Worm (Caenorhabditis elegans) whole organism, early embryonic: Measurements from ENCODE around the gene alh-12.

Experiments used
- ama-1 ChIP-seq: fragments of 150-350 bp; optimal IDR thresholded peaks from 2 replicates; lab custom pipeline; 2014
- ceh-13 ChIP-seq: fragments of 200-800 bp; sonication (Bioruptor generic); optimal IDR thresholded peaks from 2 replicates; lab custom pipeline; 2018; ENCODE audit warnings: mild to moderate bottlenecking, missing genetic modification characterization, missing compliant biosample characterization
- ceh-36 ChIP-seq: sonication (generic microtip); optimal IDR thresholded peaks from 2 replicates; lab custom pipeline; 2016; ENCODE audit warnings: missing genetic modification characterization, inconsistent platforms, missing compliant biosample characterization
- hmbx-1 ChIP-seq: sonication (generic microtip); optimal IDR thresholded peaks from 2 replicates; lab custom pipeline; 2016; ENCODE audit warnings: mild to moderate bottlenecking, missing genetic modification characterization, missing compliant biosample characterization
- hmg-4 ChIP-seq: fragments of 200-800 bp; sonication (Bioruptor generic); optimal IDR thresholded peaks from 2 replicates; lab custom pipeline; 2018; ENCODE audit warnings: mild to moderate bottlenecking, missing genetic modification characterization, missing compliant biosample characterization
- tbx-11 ChIP-seq: fragments of 200-800 bp; sonication (Bioruptor generic); IDR thresholded peaks from 2 replicates; pipeline ENCODE4 v1.3.6; 2022; ENCODE audit warnings: missing genetic modification characterization, missing compliant biosample characterization
- tra-4 ChIP-seq: sonication (generic microtip); optimal IDR thresholded peaks from 2 replicates; lab custom pipeline; 2017; ENCODE audit warnings: missing genetic modification characterization, missing compliant biosample characterization

DNA sequence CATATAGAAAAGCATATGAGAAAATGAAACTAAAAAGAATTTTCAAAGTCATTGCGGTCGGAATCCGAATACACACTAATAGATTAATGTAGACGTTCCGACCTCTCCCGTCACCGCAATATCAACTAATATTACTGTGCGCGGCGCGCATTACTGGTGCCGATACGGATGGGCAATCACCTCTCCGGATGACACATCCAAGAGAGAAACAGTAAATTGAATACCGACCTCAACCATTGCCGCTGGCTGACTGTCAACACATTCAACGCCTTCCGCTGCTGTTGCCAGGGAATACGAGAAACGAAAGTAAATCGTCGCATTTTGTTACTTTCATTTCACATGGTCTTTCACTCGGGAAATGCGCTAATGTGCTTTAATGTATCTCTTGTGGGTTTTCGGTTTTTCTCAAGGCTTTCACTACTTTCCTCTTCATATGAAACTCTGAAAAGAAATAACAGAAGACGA is 41.0 kb downstream of the alh-12 start:
- no peak for TF ChIP-seq ceh-36 (tag; lab: Kevin White, UChicago)
- no peak for TF ChIP-seq hmg-4 (GFP tag; lab: Kevin White, UChicago)
- TF ChIP-seq ama-1: no peak
- no peak for TF ChIP-seq tra-4 (tag; lab: Kevin White, UChicago)
- TF ChIP-seq hmbx-1 (tag; lab: Kevin White, UChicago): no peak
- TF ChIP-seq ceh-13: no peak
- no peak for TF ChIP-seq tbx-11 (GFP tag; lab: Robert Waterston, UW)
